Fruit fly (Drosophila melanogaster) whole organism, embryonic: Measurements from ENCODE around the gene Mf.

Experiments used
- Asciz ChIP-seq: fragments of 200-800 bp; sonication (Bioruptor generic); optimal IDR thresholded peaks from 2 replicates; lab custom pipeline; 2017; ENCODE audit warnings: missing biosample characterization, mild to moderate bottlenecking, missing genetic modification characterization, missing genetic modification reagents
- Awh ChIP-seq: fragments of 200-800 bp; sonication (Bioruptor generic); IDR thresholded peaks from 2 replicates; pipeline ENCODE4, ENCODE4 v1.3.6; 2022; ENCODE audit warnings: missing biosample characterization, missing genetic modification characterization
- Bgb ChIP-seq: fragments of 200-800 bp; sonication (Bioruptor generic); IDR thresholded peaks from 2 replicates; pipeline ENCODE4 v1.3.6; 2022; ENCODE audit warnings: missing biosample characterization, missing genetic modification characterization; ENCODE audit not compliant: partially characterized antibody
- CG10366 ChIP-seq: fragments of 200-800 bp; sonication (Bioruptor generic); IDR thresholded peaks from 2 replicates; pipeline ENCODE4 v1.3.6; 2022; ENCODE audit warnings: missing biosample characterization, missing genetic modification characterization
- CG11560 ChIP-seq: fragments of 200-800 bp; sonication (Bioruptor generic); IDR thresholded peaks from 3 replicates; pipeline ENCODE4 v1.3.6; 2022; ENCODE audit warnings: missing biosample characterization, missing genetic modification characterization
- CG13894 ChIP-seq: fragments of 200-800 bp; sonication (Bioruptor generic); optimal IDR thresholded peaks from 3 replicates; lab custom pipeline; 2018; ENCODE audit warnings: missing biosample characterization, mild to moderate bottlenecking, missing genetic modification characterization, moderate library complexity
- CG14860 ChIP-seq: fragments of 200-800 bp; sonication (Bioruptor generic); IDR thresholded peaks from 3 replicates; pipeline ENCODE4 v1.3.6; 2022; ENCODE audit warnings: missing biosample characterization, missing genetic modification characterization; ENCODE audit not compliant: partially characterized antibody
- CG1602 ChIP-seq: fragments of 200-800 bp; sonication (Bioruptor generic); optimal IDR thresholded peaks from 3 replicates; lab custom pipeline; 2016; ENCODE audit warnings: missing biosample characterization, missing genetic modification characterization
- CG18476 ChIP-seq: fragments of 200-800 bp; sonication (Bioruptor generic); optimal IDR thresholded peaks from 2 replicates; lab custom pipeline; 2016; ENCODE audit warnings: missing biosample characterization, mild to moderate bottlenecking, missing genetic modification characterization
- CG2120 ChIP-seq: fragments of 200-800 bp; sonication (Bioruptor generic); optimal IDR thresholded peaks from 3 replicates; lab custom pipeline; 2016; ENCODE audit warnings: missing biosample characterization, missing genetic modification characterization
- CG2129 ChIP-seq: fragments of 200-800 bp; sonication (Bioruptor generic); IDR thresholded peaks from 2 replicates; pipeline ENCODE4 v1.3.6; 2022; ENCODE audit warnings: missing biosample characterization, missing genetic modification characterization; ENCODE audit not compliant: partially characterized antibody
- CG30403 ChIP-seq: fragments of 200-800 bp; sonication (Bioruptor generic); optimal IDR thresholded peaks from 3 replicates; lab custom pipeline; 2016; ENCODE audit warnings: missing biosample characterization, missing genetic modification characterization
- CG31388 ChIP-seq: fragments of 200-800 bp; sonication (Bioruptor generic); optimal IDR thresholded peaks from 2 replicates; lab custom pipeline; 2016; ENCODE audit warnings: missing biosample characterization, missing genetic modification characterization
- CG3281 ChIP-seq: fragments of 200-800 bp; sonication (Bioruptor generic); optimal IDR thresholded peaks from 3 replicates; lab custom pipeline; 2017; ENCODE audit warnings: missing biosample characterization, mild to moderate bottlenecking, missing genetic modification characterization
- CG5180 ChIP-seq: fragments of 200-800 bp; sonication (Bioruptor generic); optimal IDR thresholded peaks from 3 replicates; lab custom pipeline; 2017; ENCODE audit warnings: missing biosample characterization, missing genetic modification characterization, mild to moderate bottlenecking, moderate library complexity, missing genetic modification reagents
- CG6175 ChIP-seq: fragments of 200-800 bp; sonication (Bioruptor generic); IDR thresholded peaks from 3 replicates; pipeline ENCODE4 v1.3.6; 2022; ENCODE audit warnings: missing biosample characterization, missing genetic modification characterization
- CG6765 ChIP-seq: fragments of 200-800 bp; sonication (Bioruptor generic); optimal IDR thresholded peaks from 3 replicates; lab custom pipeline; 2017; ENCODE audit warnings: missing biosample characterization, mild to moderate bottlenecking, missing genetic modification characterization
- CG7357 ChIP-seq: fragments of 200-800 bp; sonication (Bioruptor generic); IDR thresholded peaks from 3 replicates; pipeline ENCODE4 v1.3.6; 2022; ENCODE audit warnings: missing biosample characterization, missing genetic modification characterization
- CkIIα-i1 ChIP-seq: fragments of 200-800 bp; sonication (Bioruptor generic); IDR thresholded peaks from 2 replicates; pipeline ENCODE4 v1.3.6; 2022; ENCODE audit warnings: missing biosample characterization, missing genetic modification characterization
- CrebB ChIP-seq: fragments of 200-800 bp; sonication (Bioruptor generic); optimal IDR thresholded peaks from 3 replicates; lab custom pipeline; 2018; ENCODE audit warnings: missing biosample characterization, mild to moderate bottlenecking, missing genetic modification characterization
- Dll ChIP-seq: fragments of 200-800 bp; sonication (Bioruptor generic); IDR thresholded peaks from 4 replicates; pipeline ENCODE4 v1.3.6; 2022; ENCODE audit warnings: missing biosample characterization, missing genetic modification characterization; ENCODE audit not compliant: partially characterized antibody
- Doc2 ChIP-seq: fragments of 200-800 bp; sonication (Bioruptor generic); IDR thresholded peaks from 2 replicates; pipeline ENCODE4 v1.3.6; 2022; ENCODE audit warnings: missing biosample characterization, missing genetic modification characterization
- E2f1 ChIP-seq: fragments of 200-800 bp; sonication (Bioruptor generic); IDR thresholded peaks from 2 replicates; pipeline ENCODE4 v1.3.6; 2022; ENCODE audit warnings: missing biosample characterization, missing genetic modification characterization
- Ets97D ChIP-seq: fragments of 200-800 bp; sonication (Bioruptor generic); optimal IDR thresholded peaks from 3 replicates; lab custom pipeline; 2016; ENCODE audit warnings: missing biosample characterization, missing genetic modification characterization
- Gsc ChIP-seq: fragments of 200-800 bp; sonication (Bioruptor generic); IDR thresholded peaks from 2 replicates; pipeline ENCODE4 v1.3.6; 2022; ENCODE audit warnings: missing biosample characterization, missing genetic modification characterization
- HHEX ChIP-seq: fragments of 200-800 bp; sonication (Bioruptor generic); optimal IDR thresholded peaks from 3 replicates; lab custom pipeline; 2017; ENCODE audit warnings: missing biosample characterization, mild to moderate bottlenecking, missing genetic modification characterization, missing genetic modification reagents
- Hmr ChIP-seq: fragments of 200-800 bp; sonication (Bioruptor generic); optimal IDR thresholded peaks from 3 replicates; lab custom pipeline; 2017; ENCODE audit warnings: mild to moderate bottlenecking, missing biosample characterization, missing genetic modification reagents, missing genetic modification characterization
- Hr39 ChIP-seq: fragments of >200 bp; optimal IDR thresholded peaks from 2 replicates; lab custom pipeline; 2017
- MESR4 ChIP-seq: fragments of 200-800 bp; sonication (Bioruptor generic); optimal IDR thresholded peaks from 2 replicates; lab custom pipeline; 2018; ENCODE audit warnings: missing biosample characterization, mild to moderate bottlenecking, missing genetic modification characterization, moderate library complexity
- Nf-YC ChIP-seq: fragments of 200-800 bp; optimal IDR thresholded peaks from 3 replicates; lab custom pipeline; 2019; ENCODE audit warnings: missing biosample characterization, mild to moderate bottlenecking, missing genetic modification characterization, moderate library complexity
- NfI ChIP-seq: fragments of 200-800 bp; sonication (Bioruptor generic); optimal IDR thresholded peaks from 3 replicates; lab custom pipeline; 2018; ENCODE audit warnings: missing biosample characterization, mild to moderate bottlenecking, missing genetic modification characterization, moderate library complexity
- Scr ChIP-seq: fragments of 200-800 bp; sonication (Bioruptor generic); IDR thresholded peaks from 2 replicates; pipeline ENCODE4 v1.3.6; 2022; ENCODE audit warnings: missing biosample characterization, missing genetic modification characterization; ENCODE audit not compliant: partially characterized antibody
- Side ChIP-seq: fragments of 200-800 bp; sonication (Bioruptor generic); optimal IDR thresholded peaks from 2 replicates; lab custom pipeline; 2016; ENCODE audit warnings: missing biosample characterization, missing genetic modification characterization
- Sox100B ChIP-seq: fragments of 200-800 bp; sonication (Bioruptor generic); optimal IDR thresholded peaks from 3 replicates; lab custom pipeline; 2018; ENCODE audit warnings: missing biosample characterization, mild to moderate bottlenecking, missing genetic modification characterization
- Ssrp ChIP-seq: fragments of 200-800 bp; sonication (Bioruptor generic); optimal IDR thresholded peaks from 2 replicates; lab custom pipeline; 2018; ENCODE audit warnings: missing biosample characterization, mild to moderate bottlenecking, missing genetic modification characterization, moderate library complexity
- Xbp1 ChIP-seq: fragments of 200-800 bp; sonication (Bioruptor generic); optimal IDR thresholded peaks from 3 replicates; lab custom pipeline; 2016; ENCODE audit warnings: missing biosample characterization, mild to moderate bottlenecking, missing genetic modification characterization
- ato ChIP-seq: fragments of 200-800 bp; sonication (Bioruptor generic); IDR thresholded peaks from 2 replicates; pipeline ENCODE4 v1.3.6; 2022; ENCODE audit warnings: missing biosample characterization, missing genetic modification characterization; ENCODE audit not compliant: partially characterized antibody
- crc ChIP-seq: fragments of 200-800 bp; sonication (Bioruptor generic); optimal IDR thresholded peaks from 2 replicates; lab custom pipeline; 2016; ENCODE audit warnings: missing biosample characterization, missing genetic modification characterization
- dm ChIP-seq: fragments of 200-800 bp; sonication (Bioruptor generic); optimal IDR thresholded peaks from 3 replicates; lab custom pipeline; 2016; ENCODE audit warnings: missing biosample characterization, missing genetic modification characterization
- eve ChIP-seq, 2 experiments: fragments of >200 bp; optimal IDR thresholded peaks; 2 replicates each; lab custom pipeline; 2017; ENCODE audit warnings: missing biosample characterization in 2 of 2, missing genetic modification characterization in 2 of 2
- ken ChIP-seq: fragments of 200-800 bp; sonication (Bioruptor generic); IDR thresholded peaks from 3 replicates; pipeline ENCODE4 v1.3.6; 2022; ENCODE audit warnings: missing biosample characterization, missing genetic modification characterization
- luna ChIP-seq: fragments of 200-800 bp; sonication (Bioruptor generic); optimal IDR thresholded peaks from 2 replicates; lab custom pipeline; 2016; ENCODE audit warnings: missing biosample characterization, missing genetic modification characterization
- nerfin-1 ChIP-seq: fragments of 200-800 bp; sonication (Bioruptor generic); optimal IDR thresholded peaks from 3 replicates; lab custom pipeline; 2019; ENCODE audit warnings: missing biosample characterization, mild to moderate bottlenecking, missing genetic modification characterization, moderate library complexity
- nom ChIP-seq: fragments of 200-800 bp; sonication (Bioruptor generic); optimal IDR thresholded peaks from 2 replicates; lab custom pipeline; 2017; ENCODE audit warnings: missing biosample characterization, missing genetic modification characterization, mild to moderate bottlenecking, moderate library complexity, missing genetic modification reagents
- p53 ChIP-seq: fragments of 200-800 bp; sonication (Bioruptor generic); optimal IDR thresholded peaks from 2 replicates; lab custom pipeline; 2016; ENCODE audit warnings: missing biosample characterization, missing genetic modification characterization
- pho ChIP-seq: fragments of 200-800 bp; sonication (Bioruptor generic); optimal IDR thresholded peaks from 2 replicates; lab custom pipeline; 2016; ENCODE audit warnings: missing biosample characterization, missing genetic modification characterization
- shn ChIP-seq: fragments of 200-800 bp; sonication (Bioruptor generic); optimal IDR thresholded peaks from 3 replicates; lab custom pipeline; 2016; ENCODE audit warnings: missing biosample characterization, missing genetic modification characterization
- stc ChIP-seq: fragments of 200-800 bp; sonication (Bioruptor generic); IDR thresholded peaks from 2 replicates; pipeline ENCODE4 v1.3.6; 2022; ENCODE audit warnings: missing biosample characterization, missing genetic modification characterization
- toy ChIP-seq: fragments of 200-800 bp; sonication (Bioruptor generic); IDR thresholded peaks from 2 replicates; pipeline ENCODE4 v1.3.6; 2022; ENCODE audit warnings: missing biosample characterization, missing genetic modification characterization

Gene Mf

dm6 chr3R:15208712-15209499, 27.6 kb upstream of the Mf start, which contains the start of the genes Spn88Eb and Mau2 (continued):
- TF ChIP-seq CG2120 = peak; percentile 81
- TF ChIP-seq Asciz (GFP tag; lab: Kevin White, UChicago) = no peak
- TF ChIP-seq Bgb (GFP tag; lab: Robert Waterston, UW) = peak; percentile 79
- TF ChIP-seq CkIIα-i1 (GFP tag; lab: Robert Waterston, UW) = no peak
- peak; percentile 30; the same call in 1 of the 2 replicates for TF ChIP-seq Gsc (GFP tag; lab: Robert Waterston, UW)
- peak; percentile 77 for TF ChIP-seq Scr
- no peak for TF ChIP-seq CG31388 (GFP tag; lab: Kevin White, UChicago)
- no peak for TF ChIP-seq Hmr (GFP tag; lab: Kevin White, UChicago)
- no peak for TF ChIP-seq crc (GFP tag; lab: Kevin White, UChicago)
- TF ChIP-seq MESR4 (GFP tag; lab: Kevin White, UChicago) = peak; percentile 67
- peak; percentile 81 for TF ChIP-seq CG30403 (GFP tag; lab: Kevin White, UChicago)
- no peak for TF ChIP-seq nom (GFP tag; lab: Kevin White, UChicago)
- TF ChIP-seq ato (GFP tag; lab: Robert Waterston, UW) = peak; percentile 23; the same call in 1 of the 2 replicates
- TF ChIP-seq luna (GFP tag; lab: Kevin White, UChicago) = no peak
- TF ChIP-seq nerfin-1 (tag; lab: Kevin White, UChicago) = no peak
- TF ChIP-seq CG3281 (GFP tag; lab: Kevin White, UChicago) = peak; percentile 56
- peak; percentile 74 for TF ChIP-seq CG10366
- peak; percentile 73 for TF ChIP-seq NfI (GFP tag; lab: Kevin White, UChicago)
- TF ChIP-seq CG7357 (GFP tag; lab: Robert Waterston, UW) = no peak
- peak; percentile 75 for TF ChIP-seq Xbp1 (GFP tag; lab: Kevin White, UChicago)
- TF ChIP-seq CG6765 (GFP tag; lab: Kevin White, UChicago) = no peak
- TF ChIP-seq CrebB = peak; percentile 22
- peak; percentile 56; the same call in 1 of the 2 replicates for TF ChIP-seq stc (GFP tag; lab: Robert Waterston, UW)
- peak; percentile 72 for TF ChIP-seq E2f1 (GFP tag; lab: Robert Waterston, UW)
- TF ChIP-seq Sox100B = no peak
- TF ChIP-seq toy = no peak; the same call in 1 of the 2 replicates
- peak; percentile 20 for TF ChIP-seq Side (GFP tag; lab: Kevin White, UChicago)
- peak; percentile 67 for TF ChIP-seq Nf-YC
- TF ChIP-seq Ssrp (tag; lab: Kevin White, UChicago) = peak; percentile 31
- 0 out of 3 replicates have a peak, but pooled peaks have one; percentile 47 for TF ChIP-seq CG11560 (tag; lab: Robert Waterston, UW)
- peak; percentile 53; the same call in 1 of the 3 replicates for TF ChIP-seq CG6175 (GFP tag; lab: Robert Waterston, UW)
- TF ChIP-seq Doc2 (GFP tag; lab: Robert Waterston, UW) = no peak
- no peak for TF ChIP-seq CG13894
- TF ChIP-seq CG2129 = no peak; the same call in 1 of the 2 replicates
- TF ChIP-seq shn (GFP tag; lab: Kevin White, UChicago) = peak; percentile 37
- TF ChIP-seq CG1602 = peak; percentile 43
- TF ChIP-seq Awh = peak; percentile 24; the same call in 1 of the 2 replicates
- TF ChIP-seq HHEX (GFP tag; lab: Kevin White, UChicago) = peak; percentile 42
- TF ChIP-seq CG5180 (GFP tag; lab: Kevin White, UChicago) = no peak
- no peak for TF ChIP-seq eve (GFP tag; optimal IDR thresholded peaks at IDR 0.05; lab: Kevin White, UChicago)
- TF ChIP-seq CG14860 = peak; percentile 46; the same call in 2 of the 3 replicates
- no peak for TF ChIP-seq Hr39 (lab: Kevin White, UChicago)
- peak; percentile 26 for TF ChIP-seq p53 (GFP tag; lab: Kevin White, UChicago)
- peak; percentile 63 for TF ChIP-seq pho (GFP tag; lab: Kevin White, UChicago)
- TF ChIP-seq ken (GFP tag; lab: Robert Waterston, UW) = peak; percentile 82
- peak; percentile 75; the same call in 3 of the 4 replicates for TF ChIP-seq Dll (GFP tag; lab: Robert Waterston, UW)
- peak; percentile 49 for TF ChIP-seq dm (GFP tag; lab: Kevin White, UChicago)
- peak; percentile 39 for TF ChIP-seq Ets97D
- TF ChIP-seq CG18476 (GFP tag; lab: Kevin White, UChicago) = peak; percentile 13
